Worm (Caenorhabditis elegans) whole organism, L1 larva: Measurements from ENCODE around the gene cyp-13A10.

Experiments used
- C16A3.4 ChIP-seq: fragments of 150-350 bp; optimal IDR thresholded peaks from 2 replicates; lab custom pipeline; 2014; ENCODE audit warnings: missing biosample characterization, missing genetic modification characterization
- C34B4.2 ChIP-seq: sonication (generic microtip); optimal IDR thresholded peaks from 2 replicates; lab custom pipeline; 2017; ENCODE audit warnings: mild to moderate bottlenecking, missing genetic modification characterization, missing compliant biosample characterization
- Y116A8C.19 ChIP-seq: sonication (generic microtip); optimal IDR thresholded peaks from 2 replicates; lab custom pipeline; 2016; ENCODE audit warnings: missing compliant biosample characterization, missing genetic modification characterization, borderline replicate concordance
- aly-2 ChIP-seq: fragments of 150-350 bp; optimal IDR thresholded peaks from 2 replicates; lab custom pipeline; 2014; ENCODE audit warnings: missing biosample characterization, missing genetic modification characterization
- blmp-1 ChIP-seq: fragments of 150-350 bp; optimal IDR thresholded peaks from 2 replicates; lab custom pipeline; 2014; ENCODE audit warnings: missing biosample characterization, missing genetic modification characterization
- ceh-63 ChIP-seq: fragments of 200-800 bp; sonication (Bioruptor generic); optimal IDR thresholded peaks from 2 replicates; lab custom pipeline; 2018; ENCODE audit warnings: mild to moderate bottlenecking, missing genetic modification characterization, missing compliant biosample characterization
- ceh-8 ChIP-seq: fragments of 200-800 bp; sonication (Bioruptor generic); optimal IDR thresholded peaks from 2 replicates; lab custom pipeline; 2018; ENCODE audit warnings: mild to moderate bottlenecking, missing genetic modification characterization, moderate library complexity, missing compliant biosample characterization
- ceh-88 ChIP-seq: fragments of 200-800 bp; sonication (Bioruptor generic); IDR thresholded peaks from 2 replicates; pipeline ENCODE4 v1.3.6; 2022; ENCODE audit warnings: missing genetic modification characterization, missing compliant biosample characterization
- dpl-1 ChIP-seq, 3 experiments: fragments of 150-350 bp in 2 of 3; sonication (generic microtip) in 1 of 3; optimal IDR thresholded peaks; 2 replicates each; lab custom pipeline; 2014 to 2017; ENCODE audit warnings: missing biosample characterization in 3 of 3, missing genetic modification characterization in 3 of 3, missing genetic modification reagents in 3 of 3
- efl-1 ChIP-seq, 4 experiments: fragments of 150-350 bp; optimal IDR thresholded peaks in 3 of 4; peaks in 1 of 4; 1 replicate in 1 of 4; 2 replicates in 3 of 4; lab custom pipeline; 2014; ENCODE audit warnings: missing biosample characterization in 2 of 4, missing genetic modification characterization in 2 of 4, missing genetic modification reagents in 2 of 4
- efl-3 ChIP-seq: fragments of 200-800 bp; sonication (Bioruptor generic); optimal IDR thresholded peaks from 2 replicates; lab custom pipeline; 2018; ENCODE audit warnings: mild to moderate bottlenecking, missing genetic modification characterization, missing compliant biosample characterization
- egl-27 ChIP-seq, 2 experiments: fragments of 150-350 bp in 1 of 2; sonication (generic microtip); optimal IDR thresholded peaks; 3 replicates each; lab custom pipeline; 2017 to 2018; ENCODE audit warnings: missing biosample characterization in 2 of 2, missing genetic modification characterization in 2 of 2, missing genetic modification reagents in 2 of 2
- elt-2 ChIP-seq: sonication (generic microtip); optimal IDR thresholded peaks from 2 replicates; lab custom pipeline; 2016; ENCODE audit warnings: missing genetic modification characterization, mild to moderate bottlenecking, inconsistent platforms, missing compliant biosample characterization, missing genetic modification reagents
- elt-3 ChIP-seq, 6 experiments: fragments of 150-350 bp in 1 of 6; sonication (generic microtip); optimal IDR thresholded peaks; 2 replicates each; lab custom pipeline; 2017 to 2018; ENCODE audit warnings: missing biosample characterization in 6 of 6, missing genetic modification characterization in 6 of 6, inconsistent platforms in 1 of 6
- ets-5 ChIP-seq: fragments of 200-800 bp; sonication (Bioruptor generic); IDR thresholded peaks from 2 replicates; pipeline ENCODE4 v1.3.6; 2022; ENCODE audit warnings: missing genetic modification characterization, missing compliant biosample characterization
- fkh-10 ChIP-seq: sonication (generic microtip); optimal IDR thresholded peaks from 2 replicates; lab custom pipeline; 2017; ENCODE audit warnings: missing biosample characterization, missing genetic modification reagents, missing genetic modification characterization
- fkh-4 ChIP-seq: sonication (generic microtip); optimal IDR thresholded peaks from 2 replicates; lab custom pipeline; 2016; ENCODE audit warnings: missing compliant biosample characterization, missing genetic modification characterization, borderline replicate concordance
- hpl-2 ChIP-seq: fragments of 150-350 bp; optimal IDR thresholded peaks from 2 replicates; lab custom pipeline; 2014; ENCODE audit warnings: missing biosample characterization, missing genetic modification reagents, missing genetic modification characterization
- irx-1 ChIP-seq: sonication (generic microtip); optimal IDR thresholded peaks from 2 replicates; lab custom pipeline; 2016; ENCODE audit warnings: missing genetic modification characterization, missing compliant biosample characterization
- isw-1 ChIP-seq: fragments of 200-800 bp; sonication (Bioruptor generic); IDR thresholded peaks from 2 replicates; pipeline ENCODE4 v1.3.6; 2022; ENCODE audit warnings: missing genetic modification characterization, missing compliant biosample characterization
- lin-13 ChIP-seq: fragments of 150-350 bp; optimal IDR thresholded peaks from 2 replicates; lab custom pipeline; 2014; ENCODE audit warnings: missing biosample characterization, missing genetic modification reagents, missing genetic modification characterization
- lin-15B ChIP-seq: fragments of 150-350 bp; sonication (generic microtip); optimal IDR thresholded peaks from 3 replicates; lab custom pipeline; 2014; ENCODE audit warnings: missing biosample characterization, missing genetic modification characterization
- lin-35 ChIP-seq, 2 experiments: fragments of 150-350 bp; optimal IDR thresholded peaks; 2 replicates each; lab custom pipeline; 2014; ENCODE audit warnings: missing biosample characterization in 2 of 2, missing genetic modification characterization in 2 of 2, missing genetic modification reagents in 2 of 2
- lin-39 ChIP-seq: fragments of 150-350 bp; optimal IDR thresholded peaks from 2 replicates; lab custom pipeline; 2014; ENCODE audit warnings: missing biosample characterization, missing genetic modification reagents, missing genetic modification characterization
- lir-3 ChIP-seq: sonication (generic microtip); optimal IDR thresholded peaks from 2 replicates; lab custom pipeline; 2016; ENCODE audit warnings: mild to moderate bottlenecking, missing genetic modification characterization, moderate library complexity, missing compliant biosample characterization; ENCODE audit not compliant: poor library complexity
- lsy-2 ChIP-seq, 2 experiments: fragments of 150-350 bp; optimal IDR thresholded peaks; 2 replicates each; lab custom pipeline; 2014; ENCODE audit warnings: missing biosample characterization in 2 of 2, missing genetic modification characterization in 2 of 2
- mdl-1 ChIP-seq, 2 experiments: fragments of 150-350 bp; optimal IDR thresholded peaks; 2 replicates each; lab custom pipeline; 2014 to 2017; ENCODE audit warnings: missing biosample characterization in 2 of 2, missing genetic modification characterization in 2 of 2, inconsistent platforms in 1 of 2
- nhr-11 ChIP-seq: fragments of 150-350 bp; optimal IDR thresholded peaks from 2 replicates; lab custom pipeline; 2014; ENCODE audit warnings: missing biosample characterization, missing genetic modification characterization
- nhr-19 ChIP-seq: fragments of 200-800 bp; sonication (Bioruptor generic); conservative IDR thresholded peaks from 2 replicates; pipeline ENCODE4 v1.3.6; 2022; ENCODE audit warnings: missing genetic modification characterization, missing compliant biosample characterization
- nhr-20 ChIP-seq: sonication (generic microtip); optimal IDR thresholded peaks from 2 replicates; lab custom pipeline; 2016; ENCODE audit warnings: mild to moderate bottlenecking, missing genetic modification characterization, missing compliant biosample characterization
- nhr-237 ChIP-seq: fragments of 150-350 bp; optimal IDR thresholded peaks from 2 replicates; lab custom pipeline; 2014; ENCODE audit warnings: missing biosample characterization, missing genetic modification characterization
- nhr-47 ChIP-seq: sonication (generic microtip); optimal IDR thresholded peaks from 2 replicates; lab custom pipeline; 2016; ENCODE audit warnings: mild to moderate bottlenecking, missing genetic modification characterization, moderate library complexity, missing compliant biosample characterization
- nhr-71 ChIP-seq: sonication (generic microtip); optimal IDR thresholded peaks from 2 replicates; lab custom pipeline; 2016; ENCODE audit warnings: mild to moderate bottlenecking, missing genetic modification characterization, moderate library complexity, missing compliant biosample characterization
- nhr-76 ChIP-seq: sonication (generic microtip); optimal IDR thresholded peaks from 2 replicates; lab custom pipeline; 2017; ENCODE audit warnings: missing biosample characterization, missing genetic modification characterization
- nhr-84 ChIP-seq: sonication (generic microtip); optimal IDR thresholded peaks from 2 replicates; lab custom pipeline; 2017; ENCODE audit warnings: missing biosample characterization, missing genetic modification characterization
- nhr-85 ChIP-seq: sonication (generic microtip); peaks from one replicate; lab custom pipeline; 2016; ENCODE audit warnings: missing genetic modification characterization, inconsistent platforms, missing compliant biosample characterization
- nhr-90 ChIP-seq: sonication (generic microtip); optimal IDR thresholded peaks from 2 replicates; lab custom pipeline; 2016; ENCODE audit warnings: mild to moderate bottlenecking, missing genetic modification characterization, missing compliant biosample characterization; ENCODE audit not compliant: poor library complexity
- pax-3 ChIP-seq: fragments of 200-800 bp; sonication (Bioruptor generic); optimal IDR thresholded peaks from 2 replicates; lab custom pipeline; 2018; ENCODE audit warnings: mild to moderate bottlenecking, missing genetic modification characterization, moderate library complexity, missing compliant biosample characterization
- pqm-1 ChIP-seq: sonication (generic microtip); optimal IDR thresholded peaks from 3 replicates; lab custom pipeline; 2017; ENCODE audit warnings: missing biosample characterization, missing genetic modification characterization
- skn-1 ChIP-seq: fragments of 150-350 bp; optimal IDR thresholded peaks from 2 replicates; lab custom pipeline; 2014; ENCODE audit warnings: missing biosample characterization, missing genetic modification characterization
- snpc-4 ChIP-seq: fragments of 150-350 bp; optimal IDR thresholded peaks from 2 replicates; lab custom pipeline; 2014; ENCODE audit warnings: missing biosample characterization, missing genetic modification characterization
- sup-37 ChIP-seq: fragments of 200-800 bp; sonication (Bioruptor generic); optimal IDR thresholded peaks from 2 replicates; lab custom pipeline; 2018; ENCODE audit warnings: mild to moderate bottlenecking, missing genetic modification characterization, missing compliant biosample characterization
- tbx-2 ChIP-seq: sonication (generic microtip); optimal IDR thresholded peaks from 2 replicates; lab custom pipeline; 2016; ENCODE audit warnings: missing genetic modification characterization, missing compliant biosample characterization
- unc-130 ChIP-seq: fragments of 150-350 bp; optimal IDR thresholded peaks from 2 replicates; lab custom pipeline; 2017; ENCODE audit warnings: missing biosample characterization, missing genetic modification characterization, inconsistent platforms
- unc-62 ChIP-seq: fragments of 150-350 bp; optimal IDR thresholded peaks from 2 replicates; lab custom pipeline; 2014; ENCODE audit warnings: missing biosample characterization, missing genetic modification reagents, missing genetic modification characterization
- unc-98 ChIP-seq: fragments of 200-800 bp; sonication (Bioruptor generic); IDR thresholded peaks from 2 replicates; pipeline ENCODE4 v1.3.6; 2022; ENCODE audit warnings: missing genetic modification characterization, missing compliant biosample characterization
- zag-1 ChIP-seq: fragments of 150-350 bp; optimal IDR thresholded peaks from 2 replicates; lab custom pipeline; 2014; ENCODE audit warnings: missing biosample characterization, missing genetic modification characterization
- ztf-11 ChIP-seq, 2 experiments: sonication (generic microtip); optimal IDR thresholded peaks; 2 replicates each; lab custom pipeline; 2016 to 2017; ENCODE audit warnings: missing genetic modification characterization in 2 of 2, missing biosample characterization in 1 of 2, missing compliant biosample characterization in 1 of 2
- ztf-4 ChIP-seq: fragments of 150-350 bp; optimal IDR thresholded peaks from 2 replicates; lab custom pipeline; 2014; ENCODE audit warnings: missing biosample characterization, missing genetic modification characterization

The cyp-13A10 gene

ce11 chrII:9624110-9624695 lies 38.5 kb downstream of the cyp-13A10 start, which contains the start of the genes dnj-20 and ZK1307.8 (continued):
- TF ChIP-seq nhr-11 (tag; lab: Kevin White, UChicago): no peak
- no peak for TF ChIP-seq ceh-8 (GFP tag; lab: Kevin White, UChicago)
- TF ChIP-seq irx-1 (tag; lab: Kevin White, UChicago): no peak
- no peak for TF ChIP-seq ztf-4 (tag; lab: Kevin White, UChicago)
- no peak for TF ChIP-seq nhr-47
- no peak for TF ChIP-seq skn-1 (tag; lab: Kevin White, UChicago)
- TF ChIP-seq pax-3: no peak
- TF ChIP-seq elt-2 (tag; lab: Kevin White, UChicago): no peak
- TF ChIP-seq aly-2 (tag; lab: Kevin White, UChicago): no peak
- TF ChIP-seq unc-130: no peak
- peak in 1 of 6 experiments; percentile 33 for TF ChIP-seq elt-3 (tag; optimal IDR thresholded peaks at IDR 0.05; lab: Kevin White, UChicago)
- no peak for TF ChIP-seq lin-39 (tag; lab: Kevin White, UChicago)

DNA sequence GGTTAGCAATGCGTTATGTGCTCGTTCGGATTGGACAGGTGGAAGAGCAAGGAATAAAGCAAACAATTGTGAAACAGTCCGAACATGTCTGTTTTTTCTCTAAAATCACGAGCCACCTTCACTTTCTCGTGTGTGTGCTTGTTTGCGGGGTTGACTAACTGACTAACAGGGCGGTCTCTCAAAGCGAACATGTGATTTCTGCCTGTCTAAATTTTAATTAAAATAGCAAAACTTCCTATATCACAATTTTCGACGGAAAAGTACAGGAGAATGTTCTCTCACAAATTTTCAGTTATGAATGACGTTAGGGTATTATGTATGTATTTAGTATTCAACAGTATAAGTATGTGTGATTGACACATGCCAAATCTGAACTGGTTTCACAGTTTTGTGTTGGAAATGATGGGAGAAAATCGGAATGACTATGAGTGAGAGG lies 40.8 kb downstream of the cyp-13A10 start:
- TF ChIP-seq ztf-4 (tag; lab: Kevin White, UChicago): no peak
- TF ChIP-seq nhr-71 (tag; lab: Kevin White, UChicago): peak; percentile 44
- TF ChIP-seq snpc-4 (tag; lab: Kevin White, UChicago): no peak
- no peak for TF ChIP-seq elt-2 (tag; lab: Kevin White, UChicago)
- no peak for TF ChIP-seq dpl-1 (GFP tag; optimal IDR thresholded peaks at IDR 0.05; lab: Kevin White, UChicago)
- no peak for TF ChIP-seq lin-15B (tag; lab: Kevin White, UChicago)
- TF ChIP-seq nhr-85 (tag; lab: Kevin White, UChicago): no peak
- TF ChIP-seq lin-13 (GFP tag; lab: Kevin White, UChicago): no peak
- TF ChIP-seq nhr-237 (tag; lab: Kevin White, UChicago): no peak
- no peak for TF ChIP-seq nhr-84
- TF ChIP-seq unc-98 (GFP tag; lab: Robert Waterston, UW): no peak
- no peak for TF ChIP-seq ztf-11 (tag; optimal IDR thresholded peaks at IDR 0.05; lab: Kevin White, UChicago)
- TF ChIP-seq nhr-19 (GFP tag; lab: Robert Waterston, UW): no peak
- no peak for TF ChIP-seq lir-3 (tag; lab: Kevin White, UChicago)
- no peak for TF ChIP-seq ets-5
- no peak for TF ChIP-seq pqm-1 (tag; lab: Kevin White, UChicago)
- TF ChIP-seq ceh-63: no peak
- peak; percentile 23 for TF ChIP-seq blmp-1 (tag; lab: Kevin White, UChicago)
- peak in 1 of 2 experiments; percentile 40 for TF ChIP-seq lin-35 (GFP tag; optimal IDR thresholded peaks at IDR 0.05; lab: Kevin White, UChicago)
- no peak for TF ChIP-seq Y116A8C.19 (tag; lab: Kevin White, UChicago)
- no peak for TF ChIP-seq irx-1 (tag; lab: Kevin White, UChicago)
- TF ChIP-seq nhr-11 (tag; lab: Kevin White, UChicago): no peak
- TF ChIP-seq isw-1 (GFP tag; lab: Robert Waterston, UW): no peak
- TF ChIP-seq mdl-1 (tag; optimal IDR thresholded peaks at IDR 0.05; lab: Kevin White, UChicago): peak in 1 of 2 experiments; percentile 74
- TF ChIP-seq tbx-2: no peak
- TF ChIP-seq zag-1: no peak
- no peak for TF ChIP-seq fkh-10 (GFP tag; lab: Kevin White, UChicago)
- no peak for TF ChIP-seq C34B4.2
- TF ChIP-seq lsy-2 (tag; optimal IDR thresholded peaks at IDR 0.05; lab: Kevin White, UChicago): no peak
- TF ChIP-seq ceh-88: no peak
- no peak for TF ChIP-seq unc-62 (GFP tag; lab: Kevin White, UChicago)
- TF ChIP-seq sup-37 (GFP tag; lab: Kevin White, UChicago): no peak
- TF ChIP-seq nhr-20 (tag; lab: Kevin White, UChicago): peak; percentile 9
- no peak for TF ChIP-seq hpl-2 (GFP tag; lab: Kevin White, UChicago)
- no peak for TF ChIP-seq egl-27 (tag; optimal IDR thresholded peaks at IDR 0.05; lab: Kevin White, UChicago)
- TF ChIP-seq efl-3 (GFP tag; lab: Kevin White, UChicago): no peak
- TF ChIP-seq C16A3.4 (tag; lab: Kevin White, UChicago): no peak
- TF ChIP-seq efl-1 (optimal IDR thresholded peaks at IDR 0.05; lab: Kevin White, UChicago): no peak
- TF ChIP-seq efl-1 (GFP tag; optimal IDR thresholded peaks at IDR 0.05 in 1 of 2; lab: Kevin White, UChicago): peak in 1 of 2 experiments; percentile 94
- no peak for TF ChIP-seq fkh-4
- no peak for TF ChIP-seq nhr-76
- no peak for TF ChIP-seq aly-2 (tag; lab: Kevin White, UChicago)
- no peak for TF ChIP-seq nhr-90 (tag; lab: Kevin White, UChicago)
- no peak for TF ChIP-seq pax-3
